Worm (Caenorhabditis elegans) whole organism, L2 larva: ENCODE measurements around the gene nas-37.

Experiments
- F13H6.1 ChIP-seq: sonication (generic microtip); optimal IDR thresholded peaks from 2 replicates; lab custom pipeline; 2016; ENCODE audit warnings: missing genetic modification characterization, missing compliant biosample characterization
- R02D3.7 ChIP-seq: fragments of 150-350 bp; optimal IDR thresholded peaks from 2 replicates; lab custom pipeline; 2014; ENCODE audit warnings: missing biosample characterization, missing genetic modification characterization
- Y55F3AM.14 ChIP-seq: fragments of 200-800 bp; sonication (Bioruptor generic); optimal IDR thresholded peaks from 2 replicates; lab custom pipeline; 2018; ENCODE audit warnings: mild to moderate bottlenecking, missing genetic modification characterization, missing compliant biosample characterization
- ZK546.5 ChIP-seq: sonication (generic microtip); optimal IDR thresholded peaks from 2 replicates; lab custom pipeline; 2017; ENCODE audit warnings: missing biosample characterization, missing genetic modification characterization
- alr-1 ChIP-seq: fragments of 150-350 bp; optimal IDR thresholded peaks from 2 replicates; lab custom pipeline; 2014; ENCODE audit warnings: missing biosample characterization, missing genetic modification characterization
- aly-2 ChIP-seq: fragments of 150-350 bp; optimal IDR thresholded peaks from 2 replicates; lab custom pipeline; 2014; ENCODE audit warnings: missing biosample characterization, missing genetic modification characterization
- ceh-16 ChIP-seq: fragments of 150-350 bp; optimal IDR thresholded peaks from 2 replicates; lab custom pipeline; 2014; ENCODE audit warnings: missing biosample characterization, missing genetic modification characterization
- ceh-82 ChIP-seq: fragments of 150-350 bp; optimal IDR thresholded peaks from 2 replicates; lab custom pipeline; 2014; ENCODE audit warnings: missing biosample characterization, missing genetic modification characterization
- crh-2 ChIP-seq: sonication (generic microtip); optimal IDR thresholded peaks from 2 replicates; lab custom pipeline; 2017; ENCODE audit warnings: missing biosample characterization, missing genetic modification characterization
- dmd-4 ChIP-seq: sonication (generic microtip); optimal IDR thresholded peaks from 2 replicates; lab custom pipeline; 2017; ENCODE audit warnings: missing biosample characterization, missing genetic modification characterization
- egl-27 ChIP-seq: sonication (generic microtip); optimal IDR thresholded peaks from 3 replicates; lab custom pipeline; 2017; ENCODE audit warnings: missing biosample characterization, missing genetic modification reagents, missing genetic modification characterization
- elt-3 ChIP-seq: sonication (generic microtip); optimal IDR thresholded peaks from 2 replicates; lab custom pipeline; 2017; ENCODE audit warnings: missing biosample characterization, missing genetic modification characterization
- fos-1 ChIP-seq: fragments of 150-350 bp; optimal IDR thresholded peaks from 2 replicates; lab custom pipeline; 2014; ENCODE audit warnings: missing biosample characterization, missing genetic modification characterization
- lin-11 ChIP-seq: fragments of 150-350 bp; sonication (generic microtip); optimal IDR thresholded peaks from 2 replicates; lab custom pipeline; 2014; ENCODE audit warnings: missing biosample characterization, missing genetic modification characterization, inconsistent platforms, mixed read lengths
- lin-13 ChIP-seq: fragments of 150-350 bp; optimal IDR thresholded peaks from 2 replicates; lab custom pipeline; 2014; ENCODE audit warnings: missing biosample characterization, missing genetic modification reagents, missing genetic modification characterization
- lsy-2 ChIP-seq, 2 experiments: fragments of 150-350 bp in 1 of 2; sonication (generic microtip) in 1 of 2; optimal IDR thresholded peaks; 2 replicates each; lab custom pipeline; 2014 to 2017; ENCODE audit warnings: missing biosample characterization in 2 of 2, missing genetic modification characterization in 2 of 2
- mdl-1 ChIP-seq, 2 experiments: fragments of 150-350 bp in 1 of 2; sonication (generic microtip) in 1 of 2; optimal IDR thresholded peaks; 2 replicates each; lab custom pipeline; 2017; ENCODE audit warnings: missing biosample characterization in 2 of 2, missing genetic modification characterization in 2 of 2
- nhr-10 ChIP-seq: sonication (generic microtip); optimal IDR thresholded peaks from 2 replicates; lab custom pipeline; 2017; ENCODE audit warnings: missing biosample characterization, missing genetic modification characterization
- nhr-11 ChIP-seq: fragments of 150-350 bp; optimal IDR thresholded peaks from 2 replicates; lab custom pipeline; 2014; ENCODE audit warnings: missing biosample characterization, missing genetic modification characterization
- nhr-12 ChIP-seq: fragments of 150-350 bp; optimal IDR thresholded peaks from 2 replicates; lab custom pipeline; 2014; ENCODE audit warnings: missing biosample characterization, missing genetic modification characterization
- nhr-21 ChIP-seq: fragments of 150-350 bp; optimal IDR thresholded peaks from 2 replicates; lab custom pipeline; 2014; ENCODE audit warnings: missing biosample characterization, missing genetic modification characterization
- nhr-23 ChIP-seq: fragments of 150-350 bp; optimal IDR thresholded peaks from 2 replicates; lab custom pipeline; 2014; ENCODE audit warnings: missing biosample characterization, missing genetic modification reagents, missing genetic modification characterization
- nhr-237 ChIP-seq: fragments of 150-350 bp; optimal IDR thresholded peaks from 2 replicates; lab custom pipeline; 2014; ENCODE audit warnings: missing biosample characterization, missing genetic modification characterization
- nhr-25 ChIP-seq: fragments of 150-350 bp; sonication (generic microtip); optimal IDR thresholded peaks from 3 replicates; lab custom pipeline; 2014; ENCODE audit warnings: missing biosample characterization, missing genetic modification characterization
- nhr-77 ChIP-seq: fragments of 150-350 bp; optimal IDR thresholded peaks from 2 replicates; lab custom pipeline; 2014; ENCODE audit warnings: missing biosample characterization, missing genetic modification characterization
- sem-4 ChIP-seq: fragments of 150-350 bp; optimal IDR thresholded peaks from 2 replicates; lab custom pipeline; 2014; ENCODE audit warnings: missing biosample characterization, missing genetic modification reagents, missing genetic modification characterization
- skn-1 ChIP-seq: sonication (generic microtip); optimal IDR thresholded peaks from 2 replicates; lab custom pipeline; 2017; ENCODE audit warnings: missing biosample characterization, missing genetic modification characterization
- sma-3 ChIP-seq: sonication (generic microtip); optimal IDR thresholded peaks from 2 replicates; lab custom pipeline; 2016; ENCODE audit warnings: missing genetic modification reagents, missing genetic modification characterization, missing compliant biosample characterization
- sma-9 ChIP-seq, 2 experiments: fragments of 150-350 bp in 1 of 2; sonication (generic microtip) in 1 of 2; optimal IDR thresholded peaks; 2 replicates each; lab custom pipeline; 2014 to 2016; ENCODE audit warnings: missing genetic modification characterization in 2 of 2, mild to moderate bottlenecking in 1 of 2, missing biosample characterization in 1 of 2, missing compliant biosample characterization in 1 of 2, missing genetic modification reagents in 1 of 2, moderate library complexity in 1 of 2
- snpc-4 ChIP-seq: fragments of 150-350 bp; optimal IDR thresholded peaks from 2 replicates; lab custom pipeline; 2014; ENCODE audit warnings: missing biosample characterization, missing genetic modification characterization
- unc-39 ChIP-seq: fragments of 150-350 bp; optimal IDR thresholded peaks from 2 replicates; lab custom pipeline; 2014; ENCODE audit warnings: missing biosample characterization, missing genetic modification characterization
- unc-55 ChIP-seq: fragments of 150-350 bp; sonication (generic microtip); optimal IDR thresholded peaks from 3 replicates; lab custom pipeline; 2014; ENCODE audit warnings: missing biosample characterization, missing genetic modification reagents, missing genetic modification characterization
- unc-62 ChIP-seq: fragments of 150-350 bp; optimal IDR thresholded peaks from 2 replicates; lab custom pipeline; 2014; ENCODE audit warnings: missing biosample characterization, missing genetic modification reagents, missing genetic modification characterization
- zag-1 ChIP-seq: fragments of 150-350 bp; optimal IDR thresholded peaks from 2 replicates; lab custom pipeline; 2014; ENCODE audit warnings: missing biosample characterization, missing genetic modification characterization
- ztf-11 ChIP-seq: sonication (generic microtip); optimal IDR thresholded peaks from 2 replicates; lab custom pipeline; 2017; ENCODE audit warnings: missing biosample characterization, missing genetic modification characterization
- ztf-4 ChIP-seq: fragments of 150-350 bp; optimal IDR thresholded peaks from 2 replicates; lab custom pipeline; 2014; ENCODE audit warnings: missing biosample characterization, missing genetic modification characterization

The nas-37 gene

DNA sequence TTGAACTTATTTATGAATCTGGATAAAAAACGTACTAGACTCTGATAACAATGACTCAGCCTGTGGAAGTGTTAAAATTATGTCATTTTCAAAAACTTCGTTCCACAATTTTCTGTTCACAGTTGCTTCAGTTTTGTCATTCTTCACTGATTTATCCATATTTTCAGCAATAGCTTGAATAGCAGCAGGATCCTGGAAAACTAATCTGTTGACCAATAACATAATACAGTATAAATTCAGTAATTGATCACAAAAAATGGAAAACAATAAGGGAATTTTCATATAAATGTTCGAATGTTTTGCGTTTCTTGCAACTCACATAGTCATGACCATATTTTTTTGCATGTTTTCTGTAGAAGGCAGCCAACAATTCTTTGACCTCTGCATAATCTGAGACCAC is 335 bp downstream of the nas-37 start:
- TF ChIP-seq R02D3.7 (tag; lab: Kevin White, UChicago) (no peak), elt-3 (tag; lab: Kevin White, UChicago) (no peak), zag-1 (tag; lab: Kevin White, UChicago) (no peak), sma-3 (GFP tag; lab: Kevin White, UChicago) (no peak), ceh-16 (tag; lab: Kevin White, UChicago) (no peak), nhr-25 (tag; lab: Kevin White, UChicago) (no peak), alr-1 (tag; lab: Kevin White, UChicago) (no peak), unc-62 (GFP tag; lab: Kevin White, UChicago) (no peak), lin-11 (tag; lab: Kevin White, UChicago) (no peak), fos-1 (tag; lab: Kevin White, UChicago) (no peak), lin-13 (GFP tag; lab: Kevin White, UChicago) (no peak), aly-2 (no peak), crh-2 (tag; lab: Kevin White, UChicago) (no peak), ztf-11 (no peak), nhr-12 (tag; lab: Kevin White, UChicago) (no peak), nhr-11 (tag; lab: Kevin White, UChicago) (no peak), dmd-4 (no peak), snpc-4 (tag; lab: Kevin White, UChicago) (no peak), nhr-21 (tag; lab: Kevin White, UChicago) (no peak), Y55F3AM.14 (GFP tag; lab: Kevin White, UChicago) (no peak)

DNA sequence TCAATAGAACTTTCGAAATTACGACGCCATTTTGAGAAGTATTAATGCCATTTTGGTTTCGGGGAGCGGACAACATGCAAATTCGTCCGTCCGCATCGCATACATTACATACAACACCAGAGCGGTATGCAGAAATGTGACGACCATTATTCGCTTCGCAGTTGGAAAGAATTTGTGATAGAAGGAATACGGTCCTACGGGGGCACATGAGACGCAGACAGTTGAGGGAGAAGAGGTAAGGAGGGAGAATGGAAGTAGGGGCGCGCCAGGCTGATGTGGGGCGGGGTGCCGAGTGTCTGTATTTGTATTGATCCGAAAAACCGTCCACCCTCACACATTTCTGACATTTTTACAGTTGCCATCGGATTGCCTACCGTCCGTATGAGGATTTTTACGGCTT is 7.5 kb downstream of the nas-37 start:
- TF ChIP-seq sma-9 (GFP tag; optimal IDR thresholded peaks at IDR 0.05; lab: Kevin White, UChicago) (no peak), sma-9 (tag; optimal IDR thresholded peaks at IDR 0.05; lab: Kevin White, UChicago) (no peak), ztf-4 (tag; lab: Kevin White, UChicago) (no peak), lin-13 (GFP tag; lab: Kevin White, UChicago) (no peak)

DNA sequence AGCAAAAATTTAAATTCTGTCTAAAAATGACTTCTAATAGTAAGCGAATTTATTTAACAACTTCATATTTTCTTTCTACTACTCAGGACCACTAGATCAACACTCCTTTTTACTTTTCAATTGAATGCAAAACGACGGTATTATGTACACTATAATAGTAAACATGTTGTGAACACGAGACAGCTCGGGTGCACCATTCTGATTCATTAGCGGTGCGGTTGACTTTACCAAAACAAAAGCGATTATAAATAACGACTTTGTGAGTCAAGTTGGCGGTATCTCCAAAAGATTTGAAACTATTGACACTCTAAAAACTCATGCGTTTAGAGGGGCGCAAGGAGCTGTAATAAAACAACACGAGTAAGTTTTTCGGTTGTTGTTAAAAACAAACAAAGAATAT is 8.3 kb downstream of the nas-37 start:
- TF ChIP-seq mdl-1 (tag; optimal IDR thresholded peaks at IDR 0.05; lab: Kevin White, UChicago) (no peak), nhr-77 (tag; lab: Kevin White, UChicago) (no peak), nhr-10 (tag; lab: Kevin White, UChicago) (no peak)

DNA sequence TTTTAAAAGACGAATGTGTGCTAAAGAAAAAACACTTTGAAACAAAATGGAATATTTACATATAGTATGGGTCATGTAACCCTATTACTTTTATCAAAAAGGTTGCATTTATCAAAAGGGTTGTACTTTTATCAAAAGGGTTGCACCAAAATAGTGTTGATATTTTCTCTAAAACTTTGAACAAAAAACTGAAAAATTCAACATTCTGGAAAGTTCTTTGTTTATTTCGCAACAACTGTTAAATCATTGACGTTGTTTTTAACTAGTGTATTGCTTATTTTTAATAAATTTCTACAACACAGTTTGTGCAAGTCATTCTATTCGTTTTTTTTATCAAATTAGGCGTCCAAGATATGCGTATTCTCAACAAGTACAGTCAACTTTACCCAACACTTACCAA is 10.3 kb downstream of the nas-37 start, which contains the start of the genes C17G1.5 and C17G1.14:
Gene C17G1.5, plus strand, starts transcription at position 266 of the 400 bp plus-strand sequence.
Gene C17G1.14, plus strand, starts transcription at position 277 of the 400 bp plus-strand sequence.
- peak; percentile 2 for TF ChIP-seq unc-55 (GFP tag; lab: Kevin White, UChicago)
- TF ChIP-seq F13H6.1 (tag; lab: Kevin White, UChicago), result no peak
- TF ChIP-seq unc-39 (tag; lab: Kevin White, UChicago), result no peak
- TF ChIP-seq crh-2 (tag; lab: Kevin White, UChicago), result no peak
- no peak for TF ChIP-seq lin-11 (tag; lab: Kevin White, UChicago)
- no peak for TF ChIP-seq lin-13 (GFP tag; lab: Kevin White, UChicago)
- TF ChIP-seq nhr-77 (tag; lab: Kevin White, UChicago), result no peak
- no peak for TF ChIP-seq ZK546.5 (tag; lab: Kevin White, UChicago)

DNA sequence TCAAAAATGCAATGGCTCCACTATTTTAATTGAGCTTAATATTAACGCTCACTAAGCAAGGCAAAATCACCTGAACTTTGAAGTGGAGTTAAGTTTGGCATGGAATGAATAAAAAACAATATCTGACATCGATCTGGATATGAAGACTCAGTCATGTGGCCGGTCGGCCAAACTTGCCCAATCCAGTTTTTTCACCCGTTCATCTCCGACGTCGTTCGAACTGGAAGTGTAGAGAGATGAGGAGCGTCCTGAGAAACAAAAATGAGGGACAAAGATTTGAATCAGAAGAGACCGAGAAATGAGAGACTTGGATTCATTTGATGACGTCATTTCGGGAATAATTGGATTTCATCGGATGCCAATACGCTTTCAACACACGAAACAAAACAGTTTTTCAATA is 10.8 kb downstream of the nas-37 start:
- TF ChIP-seq sem-4 (tag; lab: Kevin White, UChicago) (peak; percentile 39), Y55F3AM.14 (GFP tag; lab: Kevin White, UChicago) (no peak), F13H6.1 (tag; lab: Kevin White, UChicago) (no peak), elt-3 (tag; lab: Kevin White, UChicago) (no peak), nhr-21 (tag; lab: Kevin White, UChicago) (peak; percentile 56), nhr-23 (tag; lab: Kevin White, UChicago) (no peak), unc-62 (GFP tag; lab: Kevin White, UChicago) (no peak), ceh-16 (tag; lab: Kevin White, UChicago) (no peak), nhr-237 (tag; lab: Kevin White, UChicago) (no peak), nhr-25 (tag; lab: Kevin White, UChicago) (peak; percentile 30), sma-3 (GFP tag; lab: Kevin White, UChicago) (no peak), lsy-2 (tag; optimal IDR thresholded peaks at IDR 0.05; lab: Kevin White, UChicago) (no peak), egl-27 (tag; lab: Kevin White, UChicago) (no peak), skn-1 (no peak), nhr-77 (tag; lab: Kevin White, UChicago) (no peak), ztf-4 (tag; lab: Kevin White, UChicago) (no peak), fos-1 (tag; lab: Kevin White, UChicago) (no peak), ceh-82 (tag; lab: Kevin White, UChicago) (no peak), lin-13 (GFP tag; lab: Kevin White, UChicago) (no peak), nhr-11 (tag; lab: Kevin White, UChicago) (no peak), snpc-4 (tag; lab: Kevin White, UChicago) (no peak)
